Fruit fly (Drosophila melanogaster) whole organism, adult: ENCODE data around the gene Hs3st-B.

ENCODE experiments used
- CG11617 ChIP-seq: fragments of 200-800 bp; sonication (Bioruptor generic); optimal IDR thresholded peaks from 2 replicates; lab custom pipeline; 2017; ENCODE audit warnings: mild to moderate bottlenecking, missing biosample characterization, missing genetic modification reagents, missing genetic modification characterization
- CG12768 ChIP-seq: fragments of 200-800 bp; sonication (Bioruptor generic); optimal IDR thresholded peaks from 2 replicates; lab custom pipeline; 2017; ENCODE audit warnings: missing biosample characterization, missing genetic modification characterization, mild to moderate bottlenecking, moderate library complexity, missing genetic modification reagents
- CG14711 ChIP-seq: fragments of 200-800 bp; sonication (Bioruptor generic); optimal IDR thresholded peaks from 2 replicates; lab custom pipeline; 2018; ENCODE audit warnings: missing biosample characterization, mild to moderate bottlenecking, missing genetic modification characterization, moderate library complexity
- CG1620 ChIP-seq: fragments of 200-800 bp; sonication (Bioruptor generic); optimal IDR thresholded peaks from 2 replicates; lab custom pipeline; 2016; ENCODE audit warnings: missing biosample characterization, missing genetic modification characterization
- CG33017 ChIP-seq: fragments of 200-800 bp; sonication (Bioruptor generic); optimal IDR thresholded peaks from 2 replicates; lab custom pipeline; 2018; ENCODE audit warnings: missing biosample characterization, mild to moderate bottlenecking, missing genetic modification characterization, moderate library complexity
- CG5204 ChIP-seq: fragments of 200-800 bp; sonication (Bioruptor generic); optimal IDR thresholded peaks from 2 replicates; lab custom pipeline; 2016; ENCODE audit warnings: missing biosample characterization, missing genetic modification characterization
- CG7045 ChIP-seq: fragments of 200-800 bp; sonication (Bioruptor generic); optimal IDR thresholded peaks from 2 replicates; lab custom pipeline; 2017; ENCODE audit warnings: missing biosample characterization, mild to moderate bottlenecking, missing genetic modification characterization
- CG7101 ChIP-seq: fragments of 200-800 bp; sonication (Bioruptor generic); optimal IDR thresholded peaks from 2 replicates; lab custom pipeline; 2018; ENCODE audit warnings: missing biosample characterization, mild to moderate bottlenecking, missing genetic modification characterization, moderate library complexity
- Clk ChIP-seq: fragments of 200-800 bp; sonication (Bioruptor generic); optimal IDR thresholded peaks from 2 replicates; lab custom pipeline; 2017; ENCODE audit warnings: missing biosample characterization, missing genetic modification characterization
- Crg-1 ChIP-seq: fragments of 200-800 bp; sonication (Bioruptor generic); optimal IDR thresholded peaks from 2 replicates; lab custom pipeline; 2016; ENCODE audit warnings: missing biosample characterization, missing genetic modification characterization
- Hr96 ChIP-seq: fragments of 200-800 bp; sonication (Bioruptor generic); optimal IDR thresholded peaks from 2 replicates; lab custom pipeline; 2016; ENCODE audit warnings: missing biosample characterization, missing genetic modification characterization
- Mnt ChIP-seq: fragments of 200-800 bp; sonication (Bioruptor generic); optimal IDR thresholded peaks from 2 replicates; lab custom pipeline; 2016; ENCODE audit warnings: missing biosample characterization, mild to moderate bottlenecking, missing genetic modification characterization
- bab1 ChIP-seq: fragments of 200-800 bp; sonication (Bioruptor generic); optimal IDR thresholded peaks from 3 replicates; lab custom pipeline; 2019; ENCODE audit warnings: missing biosample characterization, mild to moderate bottlenecking, missing genetic modification characterization, moderate library complexity
- cic ChIP-seq: fragments of 200-800 bp; sonication (Bioruptor generic); optimal IDR thresholded peaks from 2 replicates; lab custom pipeline; 2017; ENCODE audit warnings: missing biosample characterization, mild to moderate bottlenecking, missing genetic modification characterization, moderate library complexity
- cnc ChIP-seq, 2 experiments: fragments of >200 bp; optimal IDR thresholded peaks; 2 replicates each; lab custom pipeline; 2017
- kay ChIP-seq: fragments of 200-800 bp; sonication (Bioruptor generic); peaks from one replicate; lab custom pipeline; 2016; ENCODE audit warnings: missing biosample characterization, missing genetic modification characterization, borderline replicate concordance
- ovo ChIP-seq: fragments of 200-800 bp; sonication (Bioruptor generic); optimal IDR thresholded peaks from 2 replicates; lab custom pipeline; 2016; ENCODE audit warnings: missing biosample characterization, missing genetic modification characterization
- pad ChIP-seq: fragments of 200-800 bp; sonication (Bioruptor generic); optimal IDR thresholded peaks from 3 replicates; lab custom pipeline; 2017; ENCODE audit warnings: missing biosample characterization, missing genetic modification characterization, mild to moderate bottlenecking, moderate library complexity, missing genetic modification reagents
- tj ChIP-seq: fragments of 200-800 bp; sonication (Bioruptor generic); optimal IDR thresholded peaks from 3 replicates; lab custom pipeline; 2017; ENCODE audit warnings: missing biosample characterization, mild to moderate bottlenecking, missing genetic modification characterization, moderate library complexity
- toe ChIP-seq: fragments of 200-800 bp; sonication (Bioruptor generic); optimal IDR thresholded peaks from 2 replicates; lab custom pipeline; 2016; ENCODE audit warnings: missing biosample characterization, missing genetic modification characterization

Gene Hs3st-B

dm6 chrX:19220415-19220814, 28.0 kb upstream of the Hs3st-B start, which contains the start of gene CG7884:
CG7884 (plus strand) TSS chrX:19220622.
- no peak for TF ChIP-seq CG14711 (tag; lab: Kevin White, UChicago)
- TF ChIP-seq Crg-1 (GFP tag; lab: Kevin White, UChicago) = no peak
- TF ChIP-seq ovo = no peak
- no peak for TF ChIP-seq CG11617 (GFP tag; lab: Kevin White, UChicago)
- no peak for TF ChIP-seq Clk (GFP tag; lab: Kevin White, UChicago)
- TF ChIP-seq toe (GFP tag; lab: Kevin White, UChicago) = no peak
- no peak for TF ChIP-seq Hr96 (GFP tag; lab: Kevin White, UChicago)
- TF ChIP-seq CG7101 (tag; lab: Kevin White, UChicago) = no peak
- no peak for TF ChIP-seq cic

dm6 chrX:19220963-19221572, 27.4 kb upstream of the Hs3st-B start:
- TF ChIP-seq ovo (no peak), toe (GFP tag; lab: Kevin White, UChicago) (no peak), tj (GFP tag; lab: Kevin White, UChicago) (no peak), CG5204 (GFP tag; lab: Kevin White, UChicago) (no peak), Crg-1 (GFP tag; lab: Kevin White, UChicago) (no peak), CG11617 (GFP tag; lab: Kevin White, UChicago) (no peak), cnc (optimal IDR thresholded peaks at IDR 0.05; lab: Kevin White, UChicago) (no peak), CG7101 (tag; lab: Kevin White, UChicago) (no peak)

DNA sequence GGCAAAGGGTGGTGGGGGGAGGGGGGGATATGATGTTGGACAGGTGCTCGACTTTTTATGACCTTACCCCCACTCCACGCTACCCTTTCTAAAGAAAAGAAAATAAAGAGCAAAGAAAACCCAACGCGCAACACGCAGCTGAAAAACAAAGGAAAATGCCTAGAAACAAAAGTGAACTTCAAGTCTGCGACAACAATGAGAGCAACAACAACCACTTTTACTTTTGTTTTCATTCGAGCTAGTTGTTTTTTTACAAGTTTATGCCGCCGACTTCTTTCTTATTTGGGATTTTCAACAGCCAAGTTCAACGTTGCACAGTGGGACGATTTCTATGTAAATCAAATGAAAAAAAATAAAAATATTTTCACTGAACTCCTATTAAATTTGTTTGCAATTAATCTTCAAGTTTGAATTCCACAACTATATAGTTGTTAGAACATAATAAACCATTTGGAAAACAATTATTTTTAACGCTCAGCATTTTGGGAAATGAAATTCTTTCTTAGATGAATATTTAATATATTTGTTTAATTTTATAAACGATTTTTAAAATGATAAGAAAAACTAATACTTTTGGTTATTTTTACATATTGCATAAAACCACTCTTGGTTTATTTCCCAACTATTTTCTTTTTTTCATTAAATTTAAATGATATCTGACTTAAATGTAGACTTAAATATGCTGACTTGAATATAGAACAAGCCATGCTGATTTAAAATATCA, 23.7 kb upstream of the Hs3st-B start:
- no peak for TF ChIP-seq Crg-1 (GFP tag; lab: Kevin White, UChicago)
- no peak for TF ChIP-seq tj (GFP tag; lab: Kevin White, UChicago)
- no peak for TF ChIP-seq Mnt (GFP tag; lab: Kevin White, UChicago)

DNA sequence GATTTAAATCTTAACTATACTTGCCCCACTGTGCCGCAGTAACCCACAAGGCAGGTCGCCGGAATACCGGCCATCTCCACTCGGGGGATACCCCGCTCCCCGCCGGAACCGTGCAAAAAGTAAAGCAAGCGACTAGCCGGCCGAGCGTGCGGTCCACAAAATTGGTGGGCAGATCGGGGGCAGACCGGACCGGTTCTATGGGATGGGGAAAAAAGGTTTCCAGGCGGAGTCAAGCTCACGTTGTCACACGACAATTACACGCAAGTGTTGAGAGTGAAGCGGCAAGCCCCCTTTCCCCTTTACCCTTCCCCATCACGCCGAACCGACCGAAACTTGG, 23.2 kb upstream of the Hs3st-B start:
- TF ChIP-seq Hr96 (GFP tag; lab: Kevin White, UChicago) (no peak), kay (no peak), CG1620 (GFP tag; lab: Kevin White, UChicago) (no peak), Mnt (GFP tag; lab: Kevin White, UChicago) (no peak), bab1 (GFP tag; lab: Kevin White, UChicago) (no peak), cic (no peak), pad (GFP tag; lab: Kevin White, UChicago) (no peak), cnc (optimal IDR thresholded peaks at IDR 0.05; lab: Kevin White, UChicago) (no peak), CG12768 (no peak), CG14711 (tag; lab: Kevin White, UChicago) (no peak), CG5204 (GFP tag; lab: Kevin White, UChicago) (no peak), ovo (no peak), CG33017 (tag; lab: Kevin White, UChicago) (no peak), Crg-1 (GFP tag; lab: Kevin White, UChicago) (no peak), CG7101 (tag; lab: Kevin White, UChicago) (no peak), tj (GFP tag; lab: Kevin White, UChicago) (no peak), Clk (GFP tag; lab: Kevin White, UChicago) (no peak), CG7045 (GFP tag; lab: Kevin White, UChicago) (no peak)

dm6 chrX:19229855-19230433, 18.5 kb upstream of the Hs3st-B start:
- TF ChIP-seq tj (GFP tag; lab: Kevin White, UChicago) (no peak), Hr96 (GFP tag; lab: Kevin White, UChicago) (no peak), Crg-1 (GFP tag; lab: Kevin White, UChicago) (no peak), ovo (no peak), cic (no peak), Clk (GFP tag; lab: Kevin White, UChicago) (no peak), cnc (optimal IDR thresholded peaks at IDR 0.05; lab: Kevin White, UChicago) (no peak), CG7101 (tag; lab: Kevin White, UChicago) (no peak), CG7045 (GFP tag; lab: Kevin White, UChicago) (no peak), Mnt (GFP tag; lab: Kevin White, UChicago) (no peak), bab1 (GFP tag; lab: Kevin White, UChicago) (no peak), CG1620 (GFP tag; lab: Kevin White, UChicago) (no peak), CG33017 (tag; lab: Kevin White, UChicago) (no peak)

- TF ChIP-seq toe (GFP tag; lab: Kevin White, UChicago) = no peak
- TF ChIP-seq Clk (GFP tag; lab: Kevin White, UChicago) = no peak
- TF ChIP-seq CG14711 (tag; lab: Kevin White, UChicago) = no peak
- TF ChIP-seq Hr96 (GFP tag; lab: Kevin White, UChicago) = no peak
- TF ChIP-seq bab1 (GFP tag; lab: Kevin White, UChicago) = no peak
- no peak for TF ChIP-seq cic
- no peak for TF ChIP-seq kay
- no peak for TF ChIP-seq Crg-1 (GFP tag; lab: Kevin White, UChicago)
- TF ChIP-seq CG12768 = no peak
- TF ChIP-seq CG7045 (GFP tag; lab: Kevin White, UChicago) = no peak
- no peak for TF ChIP-seq ovo
- TF ChIP-seq pad (GFP tag; lab: Kevin White, UChicago) = no peak
- no peak for TF ChIP-seq CG11617 (GFP tag; lab: Kevin White, UChicago)
- TF ChIP-seq Mnt (GFP tag; lab: Kevin White, UChicago) = no peak
- no peak for TF ChIP-seq CG5204 (GFP tag; lab: Kevin White, UChicago)
- TF ChIP-seq CG33017 (tag; lab: Kevin White, UChicago) = no peak
Observed at dm6 chrX:19238613-19239012, 9.8 kb upstream of the Hs3st-B start.
